Worm (Caenorhabditis elegans) whole organism, L1 larva: Measurements from ENCODE around the gene M05D6.9.

Experiments used
- C04F5.9 ChIP-seq: sonication (generic microtip); optimal IDR thresholded peaks from 2 replicates; lab custom pipeline; 2016; ENCODE audit warnings: missing genetic modification characterization, missing compliant biosample characterization
- C34B4.2 ChIP-seq: sonication (generic microtip); optimal IDR thresholded peaks from 2 replicates; lab custom pipeline; 2017; ENCODE audit warnings: mild to moderate bottlenecking, missing genetic modification characterization, missing compliant biosample characterization
- aha-1 ChIP-seq: fragments of 150-350 bp; optimal IDR thresholded peaks from 2 replicates; lab custom pipeline; 2014; ENCODE audit warnings: missing biosample characterization, missing genetic modification characterization
- ama-1 ChIP-seq: fragments of 150-350 bp; optimal IDR thresholded peaks from 2 replicates; lab custom pipeline; 2014
- blmp-1 ChIP-seq: fragments of 150-350 bp; optimal IDR thresholded peaks from 2 replicates; lab custom pipeline; 2014; ENCODE audit warnings: missing biosample characterization, missing genetic modification characterization
- ceh-8 ChIP-seq: fragments of 200-800 bp; sonication (Bioruptor generic); optimal IDR thresholded peaks from 2 replicates; lab custom pipeline; 2018; ENCODE audit warnings: mild to moderate bottlenecking, missing genetic modification characterization, moderate library complexity, missing compliant biosample characterization
- ceh-88 ChIP-seq: fragments of 200-800 bp; sonication (Bioruptor generic); IDR thresholded peaks from 2 replicates; pipeline ENCODE4 v1.3.6; 2022; ENCODE audit warnings: missing genetic modification characterization, missing compliant biosample characterization
- dsc-1 ChIP-seq: sonication (generic microtip); optimal IDR thresholded peaks from 2 replicates; lab custom pipeline; 2016; ENCODE audit warnings: mild to moderate bottlenecking, missing genetic modification characterization, missing compliant biosample characterization
- efl-1 ChIP-seq, 4 experiments: fragments of 150-350 bp; optimal IDR thresholded peaks in 3 of 4; peaks in 1 of 4; 1 replicate in 1 of 4; 2 replicates in 3 of 4; lab custom pipeline; 2014; ENCODE audit warnings: missing biosample characterization in 2 of 4, missing genetic modification characterization in 2 of 4, missing genetic modification reagents in 2 of 4
- fkh-8 ChIP-seq: sonication (generic microtip); optimal IDR thresholded peaks from 2 replicates; lab custom pipeline; 2016; ENCODE audit warnings: mild to moderate bottlenecking, missing genetic modification characterization, missing compliant biosample characterization
- irx-1 ChIP-seq: sonication (generic microtip); optimal IDR thresholded peaks from 2 replicates; lab custom pipeline; 2016; ENCODE audit warnings: missing genetic modification characterization, missing compliant biosample characterization
- lin-13 ChIP-seq: fragments of 150-350 bp; optimal IDR thresholded peaks from 2 replicates; lab custom pipeline; 2014; ENCODE audit warnings: missing biosample characterization, missing genetic modification reagents, missing genetic modification characterization
- lin-14 ChIP-seq: fragments of 200-800 bp; sonication (Bioruptor generic); optimal IDR thresholded peaks from 2 replicates; lab custom pipeline; 2018; ENCODE audit warnings: mild to moderate bottlenecking, missing genetic modification characterization, moderate library complexity, missing compliant biosample characterization
- lin-35 ChIP-seq, 2 experiments: fragments of 150-350 bp; optimal IDR thresholded peaks; 2 replicates each; lab custom pipeline; 2014; ENCODE audit warnings: missing biosample characterization in 2 of 2, missing genetic modification characterization in 2 of 2, missing genetic modification reagents in 2 of 2
- lsy-2 ChIP-seq, 2 experiments: fragments of 150-350 bp; optimal IDR thresholded peaks; 2 replicates each; lab custom pipeline; 2014; ENCODE audit warnings: missing biosample characterization in 2 of 2, missing genetic modification characterization in 2 of 2
- mab-9 ChIP-seq: fragments of 200-800 bp; sonication (Bioruptor generic); IDR thresholded peaks from 2 replicates; pipeline ENCODE4 v1.3.6; 2022; ENCODE audit warnings: missing genetic modification reagents, missing genetic modification characterization, missing compliant biosample characterization
- nhr-11 ChIP-seq: fragments of 150-350 bp; optimal IDR thresholded peaks from 2 replicates; lab custom pipeline; 2014; ENCODE audit warnings: missing biosample characterization, missing genetic modification characterization
- nhr-19 ChIP-seq: fragments of 200-800 bp; sonication (Bioruptor generic); conservative IDR thresholded peaks from 2 replicates; pipeline ENCODE4 v1.3.6; 2022; ENCODE audit warnings: missing genetic modification characterization, missing compliant biosample characterization
- nhr-237 ChIP-seq: fragments of 150-350 bp; optimal IDR thresholded peaks from 2 replicates; lab custom pipeline; 2014; ENCODE audit warnings: missing biosample characterization, missing genetic modification characterization
- nhr-47 ChIP-seq: sonication (generic microtip); optimal IDR thresholded peaks from 2 replicates; lab custom pipeline; 2016; ENCODE audit warnings: mild to moderate bottlenecking, missing genetic modification characterization, moderate library complexity, missing compliant biosample characterization
- nhr-76 ChIP-seq: sonication (generic microtip); optimal IDR thresholded peaks from 2 replicates; lab custom pipeline; 2017; ENCODE audit warnings: missing biosample characterization, missing genetic modification characterization
- nhr-84 ChIP-seq: sonication (generic microtip); optimal IDR thresholded peaks from 2 replicates; lab custom pipeline; 2017; ENCODE audit warnings: missing biosample characterization, missing genetic modification characterization
- nhr-85 ChIP-seq: sonication (generic microtip); peaks from one replicate; lab custom pipeline; 2016; ENCODE audit warnings: missing genetic modification characterization, inconsistent platforms, missing compliant biosample characterization
- pax-3 ChIP-seq: fragments of 200-800 bp; sonication (Bioruptor generic); optimal IDR thresholded peaks from 2 replicates; lab custom pipeline; 2018; ENCODE audit warnings: mild to moderate bottlenecking, missing genetic modification characterization, moderate library complexity, missing compliant biosample characterization
- rnt-1 ChIP-seq: sonication (generic microtip); optimal IDR thresholded peaks from 2 replicates; lab custom pipeline; 2016; ENCODE audit warnings: mild to moderate bottlenecking, missing genetic modification characterization, moderate library complexity, missing compliant biosample characterization
- snpc-4 ChIP-seq: fragments of 150-350 bp; optimal IDR thresholded peaks from 2 replicates; lab custom pipeline; 2014; ENCODE audit warnings: missing biosample characterization, missing genetic modification characterization
- snu-23 ChIP-seq: sonication (generic microtip); optimal IDR thresholded peaks from 2 replicates; lab custom pipeline; 2016; ENCODE audit warnings: missing genetic modification characterization, missing compliant biosample characterization
- sptf-1 ChIP-seq: fragments of 150-350 bp; optimal IDR thresholded peaks from 2 replicates; lab custom pipeline; 2014; ENCODE audit warnings: missing biosample characterization, missing genetic modification characterization
- sup-37 ChIP-seq: fragments of 200-800 bp; sonication (Bioruptor generic); optimal IDR thresholded peaks from 2 replicates; lab custom pipeline; 2018; ENCODE audit warnings: mild to moderate bottlenecking, missing genetic modification characterization, missing compliant biosample characterization
- swsn-7 ChIP-seq: sonication (generic microtip); optimal IDR thresholded peaks from 2 replicates; lab custom pipeline; 2016; ENCODE audit warnings: missing genetic modification characterization, missing compliant biosample characterization
- unc-30 ChIP-seq: sonication (generic microtip); optimal IDR thresholded peaks from 2 replicates; lab custom pipeline; 2017; ENCODE audit warnings: missing biosample characterization, missing genetic modification characterization
- unc-62 ChIP-seq: fragments of 150-350 bp; optimal IDR thresholded peaks from 2 replicates; lab custom pipeline; 2014; ENCODE audit warnings: missing biosample characterization, missing genetic modification reagents, missing genetic modification characterization
- unc-86 ChIP-seq: sonication (generic microtip); optimal IDR thresholded peaks from 2 replicates; lab custom pipeline; 2016; ENCODE audit warnings: missing genetic modification characterization, missing compliant biosample characterization

The M05D6.9 gene

DNA sequence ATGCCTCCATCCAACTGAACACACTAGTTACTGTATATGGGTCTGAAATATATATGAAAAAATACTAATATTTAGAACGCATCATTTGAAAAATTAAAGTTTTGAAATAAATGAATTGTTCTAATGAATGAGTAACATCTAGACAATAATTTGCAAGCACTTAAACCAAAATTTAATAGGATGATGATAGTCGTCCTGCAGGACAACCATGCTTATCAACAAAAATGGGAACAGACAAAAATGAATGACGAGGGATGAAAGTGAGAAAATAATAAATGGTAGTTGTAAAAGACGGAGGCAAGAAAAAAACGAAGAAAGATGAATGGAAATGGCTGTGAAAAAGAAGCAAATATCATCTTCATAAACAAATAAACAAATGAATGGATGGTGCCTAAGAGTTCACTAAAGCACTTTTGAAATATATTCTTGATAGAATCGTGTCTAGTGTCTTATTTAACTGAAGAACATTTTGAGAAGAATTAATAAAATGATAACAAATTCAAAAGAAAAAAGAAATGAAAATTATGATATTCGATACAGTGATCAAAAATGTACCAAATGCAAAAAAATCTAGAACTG is 37.2 kb downstream of the M05D6.9 start, which contains the start of gene gldi-7:
Gene gldi-7, minus strand, starts transcription at position 42 of the 579 bp plus-strand sequence.
- TF ChIP-seq lin-13 (GFP tag; lab: Kevin White, UChicago) (no peak), blmp-1 (peak; percentile 11), efl-1 (optimal IDR thresholded peaks at IDR 0.05; lab: Kevin White, UChicago) (no peak), efl-1 (GFP tag; optimal IDR thresholded peaks at IDR 0.05 in 1 of 2; lab: Kevin White, UChicago) (peak in 1 of 2 experiments; percentile 54)

DNA sequence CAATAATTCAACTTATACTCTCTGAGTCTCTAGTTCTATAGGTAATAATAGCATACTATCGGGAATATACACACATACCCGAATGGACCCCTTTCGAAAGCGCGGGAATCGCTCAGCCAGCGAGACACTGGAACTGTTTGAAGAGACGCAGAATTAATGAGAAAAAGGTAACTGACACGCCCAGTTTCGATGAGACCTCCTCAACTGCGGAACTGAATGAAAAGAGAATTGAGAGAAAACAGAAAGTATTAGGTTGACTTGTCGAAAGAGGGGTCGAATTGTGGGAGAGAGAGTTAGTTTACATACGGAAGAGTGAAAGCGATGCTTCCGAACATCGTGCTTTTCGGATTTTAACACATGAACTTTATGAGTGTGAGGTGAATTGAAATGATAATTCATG is 37.9 kb downstream of the M05D6.9 start:
- no peak for TF ChIP-seq swsn-7 (tag; lab: Kevin White, UChicago)
- TF ChIP-seq blmp-1 = peak; percentile 98
- TF ChIP-seq unc-86 (tag; lab: Kevin White, UChicago) = no peak
- no peak for TF ChIP-seq lin-14 (GFP tag; lab: Kevin White, UChicago)
- TF ChIP-seq nhr-85 (tag; lab: Kevin White, UChicago) = peak; percentile 8
- TF ChIP-seq rnt-1 = peak; percentile 6
- TF ChIP-seq lin-35 (GFP tag; optimal IDR thresholded peaks at IDR 0.05; lab: Kevin White, UChicago) = no peak
- no peak for TF ChIP-seq nhr-19
- TF ChIP-seq snu-23 (GFP tag; lab: Kevin White, UChicago) = peak; percentile 11
- TF ChIP-seq sup-37 (GFP tag; lab: Kevin White, UChicago) = no peak
- no peak for TF ChIP-seq efl-1 (optimal IDR thresholded peaks at IDR 0.05; lab: Kevin White, UChicago)
- peak in 1 of 2 experiments; percentile 31 for TF ChIP-seq efl-1 (GFP tag; optimal IDR thresholded peaks at IDR 0.05 in 1 of 2; lab: Kevin White, UChicago)
- TF ChIP-seq unc-30 (tag; lab: Kevin White, UChicago) = no peak
- TF ChIP-seq pax-3 (tag; lab: Kevin White, UChicago) = no peak
- TF ChIP-seq ceh-88 = no peak
- no peak for TF ChIP-seq lsy-2 (tag; optimal IDR thresholded peaks at IDR 0.05; lab: Kevin White, UChicago)

DNA sequence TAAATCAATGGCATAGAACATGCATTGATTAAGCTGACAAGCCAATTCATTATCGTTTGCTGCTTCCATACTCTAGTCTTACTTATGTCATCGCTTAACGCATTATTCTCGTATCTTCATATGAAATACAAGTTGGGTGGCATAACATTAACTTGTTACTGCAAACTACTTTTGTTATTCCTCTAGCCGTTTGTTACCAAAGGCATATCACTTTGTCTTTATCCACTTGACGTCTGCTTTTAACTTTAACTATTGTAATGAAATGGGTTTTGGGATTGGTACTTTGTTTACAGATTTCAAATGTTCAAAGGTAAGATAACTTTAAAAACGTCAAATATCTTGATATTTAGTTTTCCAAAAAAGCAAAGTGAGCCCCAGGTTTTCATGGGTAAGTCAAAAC is 42.0 kb downstream of the M05D6.9 start, which contains the start of gene W01C9.2:
Gene W01C9.2, plus strand, starts transcription at position 301 of the 400 bp plus-strand sequence.
- TF ChIP-seq C04F5.9 = no peak
- TF ChIP-seq irx-1 (tag; lab: Kevin White, UChicago) = no peak
- TF ChIP-seq ceh-8 (GFP tag; lab: Kevin White, UChicago) = no peak
- no peak for TF ChIP-seq ama-1
- TF ChIP-seq sptf-1 (tag; lab: Kevin White, UChicago) = no peak
- no peak for TF ChIP-seq unc-62
- TF ChIP-seq fkh-8 (tag; lab: Kevin White, UChicago) = no peak
- TF ChIP-seq aha-1 (tag; lab: Kevin White, UChicago) = no peak
- no peak for TF ChIP-seq nhr-47 (tag; lab: Kevin White, UChicago)
- TF ChIP-seq nhr-85 (tag; lab: Kevin White, UChicago) = no peak
- no peak for TF ChIP-seq nhr-11 (tag; lab: Kevin White, UChicago)
- TF ChIP-seq nhr-76 = no peak
- TF ChIP-seq ceh-88 = no peak
- no peak for TF ChIP-seq nhr-84 (tag; lab: Kevin White, UChicago)
- TF ChIP-seq mab-9 = no peak

DNA sequence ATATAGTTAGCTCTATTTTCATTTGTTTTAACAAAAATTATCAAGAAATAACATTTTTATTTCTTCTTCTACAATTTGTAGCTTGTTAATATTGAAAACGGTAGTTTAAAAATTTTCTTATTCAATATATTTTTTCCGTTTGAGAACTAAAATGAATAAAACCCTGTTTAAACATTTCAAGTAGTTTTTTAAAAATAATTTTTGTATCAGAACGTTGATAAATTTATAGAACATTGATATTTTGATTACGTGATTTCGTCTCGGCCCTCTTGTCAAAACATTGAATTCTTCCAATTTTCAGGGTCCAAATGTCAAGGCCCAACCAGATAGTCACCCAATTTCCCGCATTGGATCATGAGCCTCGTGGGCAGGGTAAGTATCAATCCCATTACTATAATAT is 46.3 kb downstream of the M05D6.9 start, which contains the start of gene pqn-73:
Gene pqn-73, plus strand, starts transcription at position 301 of the 400 bp plus-strand sequence.
- TF ChIP-seq lsy-2 (tag; optimal IDR thresholded peaks at IDR 0.05; lab: Kevin White, UChicago) = no peak
- TF ChIP-seq dsc-1 (tag; lab: Kevin White, UChicago) = no peak
- no peak for TF ChIP-seq nhr-237 (tag; lab: Kevin White, UChicago)
- no peak for TF ChIP-seq snpc-4 (tag; lab: Kevin White, UChicago)
- TF ChIP-seq C34B4.2 (tag; lab: Kevin White, UChicago) = no peak
- TF ChIP-seq lin-35 (GFP tag; optimal IDR thresholded peaks at IDR 0.05; lab: Kevin White, UChicago) = no peak
- TF ChIP-seq, all 84 proteins: peak for 0
